Worm (Caenorhabditis elegans): Measurements from ENCODE around the gene R11G1.1.

Gene R11G1.1

ce11 chrX:3623162-3623561, 36.1 kb upstream of the R11G1.1 start, which contains the start of gene C18B2.2:
C18B2.2 (plus strand) TSS chrX:3623462.
- no peak for TF ChIP-seq lim-6 (tag; optimal IDR thresholded peaks at IDR 0.05)
- TF ChIP-seq ama-1 (optimal IDR thresholded peaks at IDR 0.05): no peak
- TF ChIP-seq lin-11 (tag; optimal IDR thresholded peaks at IDR 0.05): no peak
- no peak for TF ChIP-seq eyg-1 (tag; optimal IDR thresholded peaks at IDR 0.05)
- TF ChIP-seq sox-4 (tag; optimal IDR thresholded peaks at IDR 0.05): no peak
- TF ChIP-seq pqm-1 (tag; optimal IDR thresholded peaks at IDR 0.05): no peak

- TF ChIP-seq ceh-18 (tag; optimal IDR thresholded peaks at IDR 0.05) (no peak), unc-42 (tag; optimal IDR thresholded peaks at IDR 0.05) (no peak), C38D4.7 (GFP tag; optimal IDR thresholded peaks at IDR 0.05) (no peak), ceh-45 (GFP tag; IDR thresholded peaks at IDR 0.05) (no peak), Y22D7AL.16 (tag; optimal IDR thresholded peaks at IDR 0.05) (no peak), hlh-13 (GFP tag; optimal IDR thresholded peaks at IDR 0.05) (no peak), T23F11.4 (GFP tag; optimal IDR thresholded peaks at IDR 0.05) (no peak), ets-4 (tag; optimal IDR thresholded peaks at IDR 0.05) (no peak), nhr-11 (tag; optimal IDR thresholded peaks at IDR 0.05) (no peak), madf-2 (tag; optimal IDR thresholded peaks at IDR 0.05) (no peak), ceh-9 (tag; optimal IDR thresholded peaks at IDR 0.05) (no peak), pag-3 (tag; optimal IDR thresholded peaks at IDR 0.05; ENCODE audit: borderline replicate concordance) (no peak), F13H6.1 (tag; optimal IDR thresholded peaks at IDR 0.05) (no peak), ref-2 (tag; optimal IDR thresholded peaks at IDR 0.05) (no peak)
These were observed 33.7 kb upstream of the R11G1.1 start for ce11 chrX:3625599-3625998.

ce11 chrX:3628016-3628415, 31.3 kb upstream of the R11G1.1 start, which contains the start of gene vep-2:
vep-2 (plus strand) TSS chrX:3628316.
- TF ChIP-seq mec-3 (tag; optimal IDR thresholded peaks at IDR 0.05; ENCODE audit: borderline replicate concordance) (no peak), unc-3 (GFP tag; conservative IDR thresholded peaks at IDR 0.05) (no peak), unc-3 (tag; optimal IDR thresholded peaks at IDR 0.05) (no peak), odd-2 (tag; optimal IDR thresholded peaks at IDR 0.05) (no peak), ref-2 (tag; optimal IDR thresholded peaks at IDR 0.05) (no peak), ceh-24 (tag; optimal IDR thresholded peaks at IDR 0.05) (no peak), pat-9 (tag; optimal IDR thresholded peaks at IDR 0.05) (no peak), ceh-18 (tag; optimal IDR thresholded peaks at IDR 0.05) (no peak), pag-3 (tag; optimal IDR thresholded peaks at IDR 0.05; ENCODE audit: borderline replicate concordance) (no peak), pha-2 (tag; optimal IDR thresholded peaks at IDR 0.05) (no peak), ztf-16 (tag; optimal IDR thresholded peaks at IDR 0.05) (no peak), fkh-10 (GFP tag; optimal IDR thresholded peaks at IDR 0.05) (no peak), dve-1 (tag; optimal IDR thresholded peaks at IDR 0.05) (no peak), fax-1 (tag; optimal IDR thresholded peaks at IDR 0.05) (no peak), ceh-30 (tag; optimal IDR thresholded peaks at IDR 0.05) (no peak), K09A11.1 (tag; optimal IDR thresholded peaks at IDR 0.05; ENCODE audit: insufficient read depth) (no peak), elt-2 (tag; optimal IDR thresholded peaks at IDR 0.05) (no peak), F13H6.1 (tag; optimal IDR thresholded peaks at IDR 0.05) (no peak)

ce11 chrX:3630090-3630489, 29.2 kb upstream of the R11G1.1 start:
- TF ChIP-seq ceh-2 (tag; optimal IDR thresholded peaks at IDR 0.05) (no peak), nhr-11 (tag; optimal IDR thresholded peaks at IDR 0.05) (no peak), C08G9.2 (tag; optimal IDR thresholded peaks at IDR 0.05) (no peak), hlh-15 (tag; optimal IDR thresholded peaks at IDR 0.05) (no peak), tbx-2 (tag; optimal IDR thresholded peaks at IDR 0.05) (no peak), ama-1 (optimal IDR thresholded peaks at IDR 0.05) (no peak), gmeb-2 (tag; optimal IDR thresholded peaks at IDR 0.05) (no peak), nhr-232 (tag; optimal IDR thresholded peaks at IDR 0.05) (no peak), lim-6 (tag; optimal IDR thresholded peaks at IDR 0.05) (no peak), elt-2 (tag; optimal IDR thresholded peaks at IDR 0.05) (no peak), npax-4 (tag; optimal IDR thresholded peaks at IDR 0.05) (no peak), pqm-1 (tag; optimal IDR thresholded peaks at IDR 0.05) (no peak), hlh-30 (tag; optimal IDR thresholded peaks at IDR 0.05; ENCODE audit: insufficient read depth) (no peak), pros-1 (tag; optimal IDR thresholded peaks at IDR 0.05) (no peak), hlh-8 (tag; optimal IDR thresholded peaks at IDR 0.05) (no peak), che-1 (tag; optimal IDR thresholded peaks at IDR 0.05) (no peak), hlh-6 (tag; optimal IDR thresholded peaks at IDR 0.05) (no peak)
